Worm (Caenorhabditis elegans): ENCODE measurements around the gene F54E4.2.
A peak's percentile ranks its signal among the peaks of the same experiment; 100 is the strongest.

The F54E4.2 gene

ce11 chrX:14607770-14608169, 20.9 kb downstream of the F54E4.2 start:
- no peak for TF ChIP-seq flt-1 (GFP tag; IDR thresholded peaks at IDR 0.05)
- TF ChIP-seq klf-2 (GFP tag; conservative IDR thresholded peaks at IDR 0.05), result no peak
- TF ChIP-seq med-1 (GFP tag; optimal IDR thresholded peaks at IDR 0.05; ENCODE audit: insufficient read depth), result no peak
- TF ChIP-seq ztf-29 (GFP tag; IDR thresholded peaks at IDR 0.05), result no peak

ce11 chrX:14602676-14603075, 26.0 kb downstream of the F54E4.2 start, which contains the start of gene eor-2:
Gene eor-2 (plus strand): TSS chrX:14603017.
- TF ChIP-seq cog-1 (tag; optimal IDR thresholded peaks at IDR 0.05) (peak; percentile 79), flt-1 (GFP tag; IDR thresholded peaks at IDR 0.05) (peak; percentile 70; the same call in 1 of the 2 replicates), ztf-23 (GFP tag; IDR thresholded peaks at IDR 0.05) (no peak), T22C8.4 (GFP tag; IDR thresholded peaks at IDR 0.05) (peak; percentile 79)

DNA sequence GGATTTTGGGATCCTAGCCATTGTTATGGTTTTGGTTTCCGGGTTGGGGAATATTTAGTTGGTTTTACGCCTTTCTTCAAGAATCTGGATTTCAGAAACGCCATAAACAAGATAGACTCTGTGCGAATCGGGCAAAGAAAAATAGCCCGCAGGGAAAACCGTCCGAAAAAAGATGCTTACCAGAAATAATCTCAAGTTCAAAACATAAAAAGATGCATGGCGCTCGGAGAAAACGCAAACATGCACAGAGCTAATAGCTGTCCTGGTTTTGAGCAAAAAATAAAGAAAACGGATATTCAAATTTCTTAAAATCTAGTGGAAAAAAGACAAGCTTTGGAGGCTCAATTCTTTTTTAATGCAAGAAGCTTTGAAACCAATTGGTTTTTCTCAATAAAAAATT, 29.5 kb downstream of the F54E4.2 start, which contains the start of gene C44H4.6:
C44H4.6 (minus strand) TSS at position 101 of the 400 bp plus-strand sequence.
- no peak for TF ChIP-seq ztf-29 (GFP tag; IDR thresholded peaks at IDR 0.05)
- no peak for TF ChIP-seq ztf-23 (GFP tag; IDR thresholded peaks at IDR 0.05)
- no peak for TF ChIP-seq ref-1 (GFP tag; conservative IDR thresholded peaks at IDR 0.05)

DNA sequence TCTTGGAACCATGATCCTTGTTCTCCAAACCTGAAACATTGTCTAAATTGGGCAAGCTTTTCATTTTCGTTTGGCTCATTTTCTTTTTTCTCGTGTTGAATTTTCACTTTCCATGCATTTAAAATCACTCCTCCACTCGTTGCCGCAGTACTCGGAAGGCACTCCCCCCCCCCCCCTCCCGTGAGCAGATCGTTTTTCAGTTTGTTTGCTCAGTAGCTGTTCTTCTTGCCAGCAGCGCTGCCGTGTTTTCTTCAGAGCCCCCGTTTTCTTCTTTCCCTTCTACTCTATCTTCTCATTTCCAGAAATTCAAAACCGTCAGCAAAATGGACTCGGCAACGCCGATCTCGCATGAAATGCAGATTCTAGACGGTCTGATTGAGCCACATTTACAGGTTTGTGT, 33.9 kb downstream of the F54E4.2 start, which contains the start of gene C44H4.8:
C44H4.8 (plus strand) TSS at position 301 of the 400 bp plus-strand sequence.
- TF ChIP-seq klf-2 (GFP tag; conservative IDR thresholded peaks at IDR 0.05), result no peak
- no peak for TF ChIP-seq med-1 (GFP tag; optimal IDR thresholded peaks at IDR 0.05; ENCODE audit: insufficient read depth)
- no peak for TF ChIP-seq ztf-29 (GFP tag; IDR thresholded peaks at IDR 0.05)
- TF ChIP-seq ref-1 (GFP tag; conservative IDR thresholded peaks at IDR 0.05), result no peak

DNA sequence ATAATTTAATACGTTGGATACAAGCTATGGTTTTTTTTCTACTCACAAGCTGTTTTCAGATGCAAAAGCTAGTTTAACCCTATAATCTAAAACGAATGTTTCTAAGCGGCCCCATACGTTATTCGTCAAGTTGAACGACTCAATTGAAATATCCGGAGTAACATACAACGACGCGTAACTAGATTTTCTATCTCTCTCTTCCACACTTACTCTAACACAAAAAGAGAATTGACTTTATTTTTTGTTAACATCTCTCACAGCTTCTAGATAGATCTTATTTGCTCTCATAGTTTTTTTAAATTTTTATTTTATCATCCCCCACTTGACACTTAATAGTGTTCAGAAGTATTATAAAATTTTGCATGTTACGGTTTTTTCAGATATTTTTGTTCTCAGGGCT, 35.5 kb downstream of the F54E4.2 start:
- TF ChIP-seq T22C8.4 (GFP tag; IDR thresholded peaks at IDR 0.05), result no peak
- no peak for TF ChIP-seq klf-2 (GFP tag; conservative IDR thresholded peaks at IDR 0.05)
- TF ChIP-seq flt-1 (GFP tag; IDR thresholded peaks at IDR 0.05), result no peak
- TF ChIP-seq cog-1 (tag; optimal IDR thresholded peaks at IDR 0.05), result no peak
- no peak for TF ChIP-seq ztf-23 (GFP tag; IDR thresholded peaks at IDR 0.05)
- TF ChIP-seq ref-1 (GFP tag; conservative IDR thresholded peaks at IDR 0.05), result no peak
- TF ChIP-seq med-1 (GFP tag; optimal IDR thresholded peaks at IDR 0.05; ENCODE audit: insufficient read depth), result no peak

ce11 chrX:14589051-14589736, 39.5 kb downstream of the F54E4.2 start, which contains the start of the genes C44H4.4 and tap-1:
Gene C44H4.4 (minus strand): TSS chrX:14589101.
Gene tap-1 (plus strand): TSS chrX:14589624.
- TF ChIP-seq tab-1 (GFP tag; IDR thresholded peaks at IDR 0.05), result 0 out of 2 replicates have a peak, but pooled peaks have one; percentile 7
- TF ChIP-seq cog-1 (tag; optimal IDR thresholded peaks at IDR 0.05), result peak; percentile 26
- TF ChIP-seq ref-1 (GFP tag; conservative IDR thresholded peaks at IDR 0.05), result no peak

DNA sequence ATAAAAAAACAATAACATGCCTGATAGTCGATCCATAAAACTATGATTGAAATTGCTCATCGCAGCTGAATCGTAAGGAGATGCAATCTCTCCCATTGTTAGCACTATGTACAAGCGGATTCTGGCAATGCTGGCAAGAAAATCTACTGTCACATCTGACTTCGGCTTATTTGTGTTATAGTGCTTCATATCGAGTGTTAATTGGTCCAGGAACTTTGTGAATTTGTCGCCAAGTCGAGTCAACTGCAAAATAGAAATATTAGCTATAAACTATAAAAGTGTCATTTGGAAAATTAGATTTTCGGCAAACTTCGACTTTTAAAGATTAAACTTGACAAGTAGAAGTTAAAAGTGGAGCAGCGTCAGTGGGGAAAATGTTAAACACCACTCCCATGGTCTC, 44.4 kb downstream of the F54E4.2 start:
- TF ChIP-seq med-1 (GFP tag; optimal IDR thresholded peaks at IDR 0.05; ENCODE audit: insufficient read depth), result no peak
- TF ChIP-seq tab-1 (GFP tag; IDR thresholded peaks at IDR 0.05), result no peak
- TF ChIP-seq ztf-29 (GFP tag; IDR thresholded peaks at IDR 0.05), result no peak
- no peak for TF ChIP-seq flt-1 (GFP tag; IDR thresholded peaks at IDR 0.05)
- TF ChIP-seq cog-1 (tag; optimal IDR thresholded peaks at IDR 0.05), result no peak
- no peak for TF ChIP-seq ref-1 (GFP tag; conservative IDR thresholded peaks at IDR 0.05)
- no peak for TF ChIP-seq ztf-23 (GFP tag; IDR thresholded peaks at IDR 0.05)

DNA sequence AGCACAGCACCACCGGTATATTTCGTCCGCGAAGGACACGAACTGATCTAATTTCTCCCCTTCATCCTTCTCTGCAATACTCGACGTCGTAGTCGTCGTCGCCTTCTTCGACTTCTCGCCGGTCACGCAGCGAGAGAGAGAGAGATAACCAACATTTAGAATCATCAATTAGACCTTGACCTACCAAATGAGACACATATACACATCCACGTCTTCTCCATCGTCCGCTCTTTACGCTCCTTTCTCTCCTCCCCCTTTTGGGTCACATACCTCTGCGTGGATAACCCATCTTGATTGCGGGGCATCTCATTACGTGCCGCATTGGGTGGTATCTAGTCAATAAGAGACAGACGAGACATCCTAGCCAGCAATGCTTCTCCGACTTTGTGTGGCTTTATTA, 47.3 kb downstream of the F54E4.2 start, which contains the start of gene sym-1:
sym-1 (plus strand) TSS at position 194 of the 400 bp plus-strand sequence.
- TF ChIP-seq ref-1 (GFP tag; conservative IDR thresholded peaks at IDR 0.05) (no peak), cog-1 (tag; optimal IDR thresholded peaks at IDR 0.05) (no peak), T22C8.4 (GFP tag; IDR thresholded peaks at IDR 0.05) (no peak), ztf-29 (GFP tag; IDR thresholded peaks at IDR 0.05) (no peak), klf-2 (GFP tag; conservative IDR thresholded peaks at IDR 0.05) (no peak), med-1 (GFP tag; optimal IDR thresholded peaks at IDR 0.05; ENCODE audit: insufficient read depth) (no peak), flt-1 (GFP tag; IDR thresholded peaks at IDR 0.05) (no peak), ztf-23 (GFP tag; IDR thresholded peaks at IDR 0.05) (no peak), tab-1 (GFP tag; IDR thresholded peaks at IDR 0.05) (no peak)

DNA sequence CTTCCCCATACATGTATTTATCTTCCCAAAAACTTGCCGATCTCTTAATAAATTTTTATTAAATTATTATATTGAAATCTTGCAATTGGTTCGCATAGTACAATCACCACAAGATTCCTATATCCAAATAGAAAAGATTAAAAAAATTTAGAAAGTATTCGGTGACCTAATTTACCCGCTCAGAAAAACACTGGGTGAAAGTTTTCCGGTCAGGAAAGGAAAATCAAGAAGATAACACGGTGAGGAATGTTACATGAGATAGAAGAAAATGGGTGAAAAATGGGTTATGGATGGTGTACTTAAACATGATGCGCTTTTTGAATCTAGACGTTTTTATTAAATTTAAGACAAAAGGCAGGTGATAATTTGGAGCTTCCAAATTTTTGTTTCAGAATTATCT, 47.9 kb downstream of the F54E4.2 start:
- TF ChIP-seq T22C8.4 (GFP tag; IDR thresholded peaks at IDR 0.05) (no peak), ztf-29 (GFP tag; IDR thresholded peaks at IDR 0.05) (no peak), flt-1 (GFP tag; IDR thresholded peaks at IDR 0.05) (no peak), med-1 (GFP tag; optimal IDR thresholded peaks at IDR 0.05; ENCODE audit: insufficient read depth) (no peak), tab-1 (GFP tag; IDR thresholded peaks at IDR 0.05) (no peak), ztf-23 (GFP tag; IDR thresholded peaks at IDR 0.05) (no peak), klf-2 (GFP tag; conservative IDR thresholded peaks at IDR 0.05) (no peak), ref-1 (GFP tag; conservative IDR thresholded peaks at IDR 0.05) (no peak), cog-1 (tag; optimal IDR thresholded peaks at IDR 0.05) (no peak)

ce11 chrX:14577579-14578127, 51.1 kb downstream of the F54E4.2 start, which contains the start of gene let-4:
Gene let-4 (plus strand): TSS chrX:14577935.
- TF ChIP-seq klf-2 (GFP tag; conservative IDR thresholded peaks at IDR 0.05) (no peak), ref-1 (GFP tag; conservative IDR thresholded peaks at IDR 0.05) (no peak), flt-1 (GFP tag; IDR thresholded peaks at IDR 0.05) (peak; percentile 10; the same call in 1 of the 2 replicates), tab-1 (GFP tag; IDR thresholded peaks at IDR 0.05) (0 out of 2 replicates have a peak, but pooled peaks have one; percentile 35)
